Worm (Caenorhabditis elegans) whole organism, L4 larva: ENCODE data around the gene nspg-5.

Source experiments
- F26F4.8 ChIP-seq: fragments of 200-800 bp; sonication (Bioruptor generic); conservative IDR thresholded peaks from 2 replicates; pipeline ENCODE4 v1.3.6; 2022; ENCODE audit warnings: missing genetic modification characterization, missing compliant biosample characterization
- F49E8.2 ChIP-seq: sonication (generic microtip); optimal IDR thresholded peaks from 2 replicates; lab custom pipeline; 2016; ENCODE audit warnings: missing compliant biosample characterization, mild to moderate bottlenecking, missing genetic modification characterization, borderline replicate concordance
- ZK337.2 ChIP-seq: fragments of 200-800 bp; sonication (Bioruptor generic); IDR thresholded peaks from 2 replicates; pipeline ENCODE4 v1.3.6; 2022; ENCODE audit warnings: missing genetic modification reagents, missing genetic modification characterization, missing compliant biosample characterization
- ZK546.5 ChIP-seq, 2 experiments: sonication (generic microtip); optimal IDR thresholded peaks; 2 replicates each; lab custom pipeline; 2017; ENCODE audit warnings: missing biosample characterization in 2 of 2, missing genetic modification characterization in 2 of 2
- aly-2 ChIP-seq: sonication (generic microtip); optimal IDR thresholded peaks from 2 replicates; lab custom pipeline; 2018; ENCODE audit warnings: missing biosample characterization, missing genetic modification characterization
- ces-1 ChIP-seq: fragments of 150-350 bp; sonication (generic microtip); optimal IDR thresholded peaks from 4 replicates; lab custom pipeline; 2014; ENCODE audit warnings: missing biosample characterization, missing genetic modification reagents, missing genetic modification characterization
- ctbp-1 ChIP-seq: fragments of 200-800 bp; sonication (Bioruptor generic); IDR thresholded peaks from 2 replicates; pipeline ENCODE4 v1.3.6; 2022; ENCODE audit warnings: missing genetic modification reagents, missing genetic modification characterization, missing compliant biosample characterization
- egl-27 ChIP-seq: sonication (generic microtip); optimal IDR thresholded peaks from 3 replicates; lab custom pipeline; 2017; ENCODE audit warnings: missing biosample characterization, missing genetic modification reagents, missing genetic modification characterization
- jun-1 ChIP-seq: fragments of 150-350 bp; optimal IDR thresholded peaks from 2 replicates; lab custom pipeline; 2014; ENCODE audit warnings: missing biosample characterization, missing genetic modification reagents, missing genetic modification characterization
- mep-1 ChIP-seq: fragments of 150-350 bp; sonication (generic microtip); optimal IDR thresholded peaks from 3 replicates; lab custom pipeline; 2014; ENCODE audit warnings: missing biosample characterization, missing genetic modification characterization
- nhr-77 ChIP-seq: fragments of 150-350 bp; optimal IDR thresholded peaks from 2 replicates; lab custom pipeline; 2014; ENCODE audit warnings: missing biosample characterization, missing genetic modification characterization
- pqm-1 ChIP-seq: sonication (generic microtip); optimal IDR thresholded peaks from 2 replicates; lab custom pipeline; 2017; ENCODE audit warnings: missing biosample characterization, missing genetic modification characterization
- rbr-2 ChIP-seq: sonication (generic microtip); optimal IDR thresholded peaks from 2 replicates; lab custom pipeline; 2016; ENCODE audit warnings: missing genotype, missing genetic modification characterization, missing compliant biosample characterization
- skn-1 ChIP-seq: fragments of 150-350 bp; optimal IDR thresholded peaks from 2 replicates; lab custom pipeline; 2014; ENCODE audit warnings: missing biosample characterization, missing genetic modification characterization

ce11 chrX:2978100-2978499 lies 3.7 kb upstream of the nspg-5 start:
- no peak for TF ChIP-seq F26F4.8 (GFP tag; lab: Robert Waterston, UW)
- TF ChIP-seq ZK546.5 (tag; optimal IDR thresholded peaks at IDR 0.05; lab: Kevin White, UChicago): no peak
- no peak for TF ChIP-seq F49E8.2 (tag; lab: Kevin White, UChicago)
- TF ChIP-seq aly-2 (tag; lab: Kevin White, UChicago): no peak
- TF ChIP-seq nhr-77 (tag; lab: Kevin White, UChicago): no peak
- no peak for TF ChIP-seq rbr-2 (tag; lab: Kevin White, UChicago)
- no peak for TF ChIP-seq pqm-1 (tag; lab: Kevin White, UChicago)
- no peak for TF ChIP-seq mep-1 (tag; lab: Kevin White, UChicago)
- no peak for TF ChIP-seq jun-1
- no peak for TF ChIP-seq skn-1 (tag; lab: Kevin White, UChicago)
- no peak for TF ChIP-seq egl-27 (tag; lab: Kevin White, UChicago)
- no peak for TF ChIP-seq ces-1
- no peak for TF ChIP-seq ZK337.2 (GFP tag; lab: Robert Waterston, UW)
- TF ChIP-seq ctbp-1 (GFP tag; lab: Robert Waterston, UW): no peak
